Worm (Caenorhabditis elegans): Measurements from ENCODE around the gene srx-36.
A peak's percentile ranks its signal among the peaks of the same experiment; 100 is the strongest.

ce11 chrV:7089217-7089616 is 41.7 kb downstream of the srx-36 start:
- no peak for TF ChIP-seq dao-5 (tag; optimal IDR thresholded peaks at IDR 0.05)
- TF ChIP-seq W03F9.2 (tag; optimal IDR thresholded peaks at IDR 0.05): peak; percentile 7
- TF ChIP-seq him-1 (tag; optimal IDR thresholded peaks at IDR 0.05): no peak

Data from whole organism, L4/young adult.